Worm (Caenorhabditis elegans): ENCODE data around the gene C09B9.7.

Gene C09B9.7

DNA sequence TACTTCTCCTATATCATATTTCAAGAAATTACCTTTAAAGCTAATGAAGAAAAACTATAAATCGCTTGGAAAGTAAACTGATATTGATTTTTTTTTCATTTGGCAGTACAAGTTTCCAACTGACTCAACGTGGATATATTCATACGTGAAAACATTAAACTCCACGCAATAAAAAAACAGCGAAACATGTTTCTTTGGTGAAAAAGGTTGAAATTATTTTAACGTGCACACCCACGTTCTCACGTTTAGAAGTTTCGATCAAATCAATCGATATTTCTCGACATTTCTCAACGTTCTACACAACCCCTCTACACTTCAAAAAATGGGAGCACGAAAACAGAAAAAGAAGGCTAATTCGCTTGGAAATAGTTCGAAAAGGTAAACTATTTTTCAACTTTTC lies 31.9 kb downstream of the C09B9.7 start, which contains the start of the genes best-6 and C09B9.2:
Gene best-6 (minus strand): TSS at position 101 of the 400 bp plus-strand sequence.
Gene C09B9.2 (plus strand): TSS at position 314 of the 400 bp plus-strand sequence.
- TF ChIP-seq unc-62 (GFP tag; optimal IDR thresholded peaks at IDR 0.05 in 1 of 2) (peak in 1 of 2 experiments; percentile 87), unc-62 (tag; optimal IDR thresholded peaks at IDR 0.05) (no peak), lir-3 (tag; optimal IDR thresholded peaks at IDR 0.05) (no peak)

ce11 chrIV:5025646-5026045 lies 35.2 kb downstream of the C09B9.7 start, which contains the start of gene C09B9.85:
Gene C09B9.85, minus strand, starts transcription at chrIV:5025746.
- TF ChIP-seq mxl-2 (GFP tag; conservative IDR thresholded peaks at IDR 0.05) (no peak), cey-2 (tag; optimal IDR thresholded peaks at IDR 0.05; ENCODE audit: borderline replicate concordance, insufficient read depth) (no peak), nhr-6 (tag; optimal IDR thresholded peaks at IDR 0.05) (no peak), nhr-237 (tag; optimal IDR thresholded peaks at IDR 0.05) (no peak), F10B5.3 (tag; optimal IDR thresholded peaks at IDR 0.05) (no peak), hif-1 (tag; optimal IDR thresholded peaks at IDR 0.05) (no peak), ceh-44 (GFP tag; IDR thresholded peaks at IDR 0.05) (no peak), dve-1 (tag; optimal IDR thresholded peaks at IDR 0.05; ENCODE audit: insufficient read depth) (no peak), lin-38 (GFP tag; IDR thresholded peaks at IDR 0.05) (no peak), spr-3 (GFP tag; optimal IDR thresholded peaks at IDR 0.05) (no peak), nhr-76 (tag; optimal IDR thresholded peaks at IDR 0.05) (no peak)

ce11 chrIV:5020533-5020932 lies 40.4 kb downstream of the C09B9.7 start, which contains the start of gene T28H11.8:
Gene T28H11.8, minus strand, starts transcription at chrIV:5020633.
- TF ChIP-seq rbr-2 (tag; optimal IDR thresholded peaks at IDR 0.05) (no peak), aha-1 (tag) (peak; percentile 30), duxl-1 (tag; optimal IDR thresholded peaks at IDR 0.05; ENCODE audit: poor library complexity) (no peak), F37D6.2 (tag; optimal IDR thresholded peaks at IDR 0.05) (no peak)

ce11 chrIV:5017075-5017474 lies 43.8 kb downstream of the C09B9.7 start, which contains the start of gene T28H11.7:
Gene T28H11.7, minus strand, starts transcription at chrIV:5017175.
- TF ChIP-seq set-16 (GFP tag; IDR thresholded peaks at IDR 0.05), result peak; percentile 82

DNA sequence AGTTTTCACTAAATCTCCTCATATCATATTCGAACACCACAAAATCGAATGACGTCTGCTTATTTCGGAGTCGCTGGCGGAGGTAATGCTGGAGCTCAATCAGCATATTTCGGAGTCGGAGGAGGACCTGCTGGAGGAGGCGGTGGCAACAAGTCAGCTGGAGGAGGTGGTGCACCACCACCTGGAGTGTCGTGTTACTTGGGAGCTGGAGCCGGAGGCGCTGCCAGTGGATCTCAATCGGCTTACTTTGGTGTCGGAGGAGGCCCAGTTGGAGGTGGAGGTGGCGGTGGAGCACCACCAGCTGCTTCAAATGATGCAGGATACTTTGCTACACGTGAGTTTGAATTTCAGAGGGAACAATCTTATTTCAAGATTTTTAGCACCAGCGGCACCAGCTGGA lies 44.4 kb downstream of the C09B9.7 start, which contains the start of gene ssq-4:
Gene ssq-4 (plus strand): TSS at position 19 of the 400 bp plus-strand sequence.
- peak; percentile 83 for TF ChIP-seq set-16 (GFP tag; IDR thresholded peaks at IDR 0.05)

- TF ChIP-seq aha-1 (tag) (no peak), ceh-32 (tag; optimal IDR thresholded peaks at IDR 0.05; ENCODE audit: poor library complexity) (no peak), pha-4 (GFP tag; IDR thresholded peaks at IDR 0.05) (no peak), pha-4 (tag; optimal IDR thresholded peaks at IDR 0.05) (no peak), dpl-1 (GFP tag; optimal IDR thresholded peaks at IDR 0.05) (no peak), dve-1 (tag; optimal IDR thresholded peaks at IDR 0.05; ENCODE audit: insufficient read depth) (no peak), set-16 (GFP tag; IDR thresholded peaks at IDR 0.05) (no peak), duxl-1 (tag; optimal IDR thresholded peaks at IDR 0.05; ENCODE audit: poor library complexity) (no peak), F49E8.2 (tag; optimal IDR thresholded peaks at IDR 0.05; ENCODE audit: borderline replicate concordance) (no peak), nhr-102 (tag; optimal IDR thresholded peaks at IDR 0.05) (no peak)
These were observed 48.6 kb downstream of the C09B9.7 start, which contains the start of gene srm-1 for ce11 chrIV:5012241-5012640. Gene srm-1, plus strand, starts transcription at chrIV:5012541.

ce11 chrIV:5011025-5011424 lies 49.9 kb downstream of the C09B9.7 start:
- peak; percentile 74 for TF ChIP-seq snpc-1.2 (GFP tag; IDR thresholded peaks at IDR 0.05)

DNA sequence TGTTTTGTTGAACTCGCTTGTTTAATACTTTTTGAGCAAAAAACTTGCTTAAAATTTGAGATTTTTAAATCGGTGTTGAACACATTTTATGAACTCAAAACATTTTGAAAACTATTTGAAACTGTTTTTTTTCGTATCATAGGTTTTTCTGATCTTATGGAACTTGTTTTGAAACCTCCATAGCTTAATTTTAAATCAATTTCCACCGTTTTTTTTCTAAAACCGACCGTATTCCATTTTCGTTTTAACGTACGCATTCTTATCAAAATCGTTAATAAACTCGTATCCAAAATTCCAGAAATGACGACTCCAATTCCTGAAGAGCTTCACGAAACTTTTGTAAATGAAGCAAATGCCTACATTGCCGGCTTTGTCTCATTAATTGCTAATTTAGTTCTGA lies 52.5 kb downstream of the C09B9.7 start, which contains the start of gene srm-2:
Gene srm-2 (plus strand): TSS at position 301 of the 400 bp plus-strand sequence.
- TF ChIP-seq mxl-2 (GFP tag; conservative IDR thresholded peaks at IDR 0.05) (no peak), unc-130 (GFP tag; optimal IDR thresholded peaks at IDR 0.05) (no peak), madf-5 (GFP tag; IDR thresholded peaks at IDR 0.05) (no peak), zip-2 (tag; optimal IDR thresholded peaks at IDR 0.05) (no peak), tra-1 (GFP tag; IDR thresholded peaks at IDR 0.05) (no peak), ceh-28 (tag; optimal IDR thresholded peaks at IDR 0.05) (no peak), daf-16 (GFP tag; optimal IDR thresholded peaks at IDR 0.05) (no peak), daf-16 (tag; optimal IDR thresholded peaks at IDR 0.05) (no peak), dpl-1 (GFP tag; optimal IDR thresholded peaks at IDR 0.05) (no peak), lir-3 (tag; optimal IDR thresholded peaks at IDR 0.05) (no peak), rbr-2 (tag; optimal IDR thresholded peaks at IDR 0.05) (no peak), dmd-6 (GFP tag; IDR thresholded peaks at IDR 0.05) (no peak), zfp-2 (tag; optimal IDR thresholded peaks at IDR 0.05) (no peak), T20F7.1 (GFP tag; optimal IDR thresholded peaks at IDR 0.05) (no peak), lim-7 (GFP tag; IDR thresholded peaks at IDR 0.05) (no peak)
